Fruit fly (Drosophila melanogaster): Measurements from ENCODE around the gene ND-49.

DNA sequence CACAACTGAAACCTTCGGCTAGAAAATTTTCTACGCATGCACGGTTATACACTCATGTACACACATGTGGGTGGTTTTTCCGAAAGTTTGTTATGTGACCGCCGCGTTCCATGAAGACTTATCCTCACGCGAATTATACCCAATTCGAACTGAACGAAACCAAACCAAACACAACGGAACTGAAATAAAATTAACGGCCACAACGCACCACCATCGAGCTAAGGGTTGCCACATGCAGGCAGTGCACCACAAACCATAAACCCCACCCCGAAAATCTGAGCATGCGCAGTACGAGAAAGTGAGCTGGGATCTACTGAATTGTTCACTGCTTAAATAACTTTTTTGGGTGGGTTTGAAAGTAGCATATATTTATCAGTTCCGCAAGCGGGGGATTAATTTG, 36.1 kb upstream of the ND-49 start, which contains the start of gene onecut:
- TF ChIP-seq CG6163 (GFP tag; IDR thresholded peaks at IDR 0.05), result no peak
- no peak for TF ChIP-seq CG10631 (GFP tag; optimal IDR thresholded peaks at IDR 0.05)
- no peak for TF ChIP-seq Hr38 (GFP tag; optimal IDR thresholded peaks at IDR 0.05)
- TF ChIP-seq fd59A (GFP tag; optimal IDR thresholded peaks at IDR 0.05), result no peak
- no peak for TF ChIP-seq Blimp-1 (GFP tag; optimal IDR thresholded peaks at IDR 0.05)
- TF ChIP-seq net (GFP tag; optimal IDR thresholded peaks at IDR 0.05), result no peak
- no peak for TF ChIP-seq Sox15 (GFP tag; optimal IDR thresholded peaks at IDR 0.05)
- no peak for TF ChIP-seq CG9139 (GFP tag; optimal IDR thresholded peaks at IDR 0.05)
- TF ChIP-seq svp (GFP tag), result no peak
- TF ChIP-seq CG32006 (GFP tag; optimal IDR thresholded peaks at IDR 0.05), result no peak
- no peak for TF ChIP-seq CG16779 (tag; optimal IDR thresholded peaks at IDR 0.05)

All from whole organism, prepupa.